Worm (Caenorhabditis elegans) whole organism, early embryonic: Measurements from ENCODE around the gene Y49A10A.2.
A peak's percentile ranks its signal among the peaks of the same experiment; 100 is the strongest.

Experiments used
- B0310.2 ChIP-seq: sonication (generic microtip); optimal IDR thresholded peaks from 2 replicates; lab custom pipeline; 2016; ENCODE audit warnings: mild to moderate bottlenecking, missing genetic modification characterization, missing compliant biosample characterization
- F13C5.2 ChIP-seq: sonication (generic microtip); optimal IDR thresholded peaks from 2 replicates; lab custom pipeline; 2017; ENCODE audit warnings: mild to moderate bottlenecking, missing genetic modification characterization, inconsistent platforms, missing compliant biosample characterization
- aly-1 ChIP-seq: sonication (generic microtip); optimal IDR thresholded peaks from 2 replicates; lab custom pipeline; 2016; ENCODE audit warnings: missing genetic modification characterization, missing compliant biosample characterization
- ama-1 ChIP-seq: fragments of 150-350 bp; optimal IDR thresholded peaks from 2 replicates; lab custom pipeline; 2014
- ceh-13 ChIP-seq: fragments of 200-800 bp; sonication (Bioruptor generic); optimal IDR thresholded peaks from 2 replicates; lab custom pipeline; 2018; ENCODE audit warnings: mild to moderate bottlenecking, missing genetic modification characterization, missing compliant biosample characterization
- ceh-36 ChIP-seq: sonication (generic microtip); optimal IDR thresholded peaks from 2 replicates; lab custom pipeline; 2016; ENCODE audit warnings: missing genetic modification characterization, inconsistent platforms, missing compliant biosample characterization
- ets-7 ChIP-seq: sonication (generic microtip); optimal IDR thresholded peaks from 2 replicates; lab custom pipeline; 2016; ENCODE audit warnings: missing genotype, missing genetic modification characterization, missing compliant biosample characterization
- flt-1 ChIP-seq: fragments of 200-800 bp; sonication (Bioruptor generic); IDR thresholded peaks from 2 replicates; pipeline ENCODE4 v1.3.6; 2022; ENCODE audit warnings: missing genetic modification characterization, missing compliant biosample characterization
- hmbx-1 ChIP-seq: sonication (generic microtip); optimal IDR thresholded peaks from 2 replicates; lab custom pipeline; 2016; ENCODE audit warnings: mild to moderate bottlenecking, missing genetic modification characterization, missing compliant biosample characterization
- hmg-4 ChIP-seq: fragments of 200-800 bp; sonication (Bioruptor generic); optimal IDR thresholded peaks from 2 replicates; lab custom pipeline; 2018; ENCODE audit warnings: mild to moderate bottlenecking, missing genetic modification characterization, missing compliant biosample characterization
- hnd-1 ChIP-seq: sonication (generic microtip); optimal IDR thresholded peaks from 2 replicates; lab custom pipeline; 2016; ENCODE audit warnings: missing genetic modification characterization, missing compliant biosample characterization
- pes-1 ChIP-seq: fragments of 200-800 bp; sonication (Bioruptor generic); IDR thresholded peaks from 2 replicates; pipeline ENCODE4 v1.3.6; 2022; ENCODE audit warnings: missing genetic modification reagents, missing genetic modification characterization, missing compliant biosample characterization
- scrt-1 ChIP-seq: fragments of 200-800 bp; sonication (Bioruptor generic); IDR thresholded peaks from 2 replicates; pipeline ENCODE4 v1.3.6; 2022; ENCODE audit warnings: missing genetic modification characterization, missing compliant biosample characterization
- sea-1 ChIP-seq: fragments of 200-800 bp; sonication (Bioruptor generic); conservative IDR thresholded peaks from 2 replicates; pipeline ENCODE4 v1.3.6; 2022; ENCODE audit warnings: missing genetic modification characterization, missing compliant biosample characterization
- tbx-11 ChIP-seq: fragments of 200-800 bp; sonication (Bioruptor generic); IDR thresholded peaks from 2 replicates; pipeline ENCODE4 v1.3.6; 2022; ENCODE audit warnings: missing genetic modification characterization, missing compliant biosample characterization
- tbx-37 ChIP-seq: fragments of 200-800 bp; sonication (Bioruptor generic); conservative IDR thresholded peaks from 2 replicates; pipeline ENCODE4 v1.3.6; 2022; ENCODE audit warnings: missing genetic modification reagents, missing genetic modification characterization, missing compliant biosample characterization
- tra-4 ChIP-seq: sonication (generic microtip); optimal IDR thresholded peaks from 2 replicates; lab custom pipeline; 2017; ENCODE audit warnings: missing genetic modification characterization, missing compliant biosample characterization

Y49A10A.2 gene

DNA sequence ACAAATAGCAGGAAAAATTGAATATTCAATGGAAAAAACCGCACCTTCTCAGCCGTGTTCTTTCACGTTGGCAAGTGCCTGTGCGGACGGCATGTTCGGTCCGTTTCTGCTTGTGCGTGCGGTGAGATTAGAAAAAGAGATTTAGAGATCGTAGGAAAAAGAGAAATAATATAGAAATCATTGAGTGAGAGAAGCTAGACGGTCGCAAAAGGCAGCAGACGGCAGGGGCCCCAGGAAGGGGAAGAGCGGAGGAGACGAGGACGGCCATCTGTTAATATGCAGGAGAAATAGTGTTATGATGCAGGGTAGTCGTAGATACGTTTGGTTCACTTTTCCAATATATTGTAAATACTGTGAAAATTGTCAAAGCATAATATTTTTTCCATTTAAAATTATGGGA lies at the start of gene Y49A10A.2:
Y49A10A.2 (minus strand) TSS at position 109 of the 400 bp plus-strand sequence.
- TF ChIP-seq tra-4 (tag; lab: Kevin White, UChicago) (no peak), aly-1 (no peak), B0310.2 (tag; lab: Kevin White, UChicago) (no peak), ceh-36 (tag; lab: Kevin White, UChicago) (no peak), sea-1 (GFP tag; lab: Robert Waterston, UW) (peak; percentile 61; the same call in 1 of the 2 replicates), ets-7 (tag; lab: Kevin White, UChicago) (no peak), ceh-13 (no peak), hmg-4 (GFP tag; lab: Kevin White, UChicago) (peak; percentile 73), scrt-1 (GFP tag; lab: Robert Waterston, UW) (no peak), F13C5.2 (peak; percentile 13), tbx-11 (no peak), ama-1 (lab: Kevin White, UChicago) (no peak), hnd-1 (tag; lab: Kevin White, UChicago) (no peak), flt-1 (GFP tag; lab: Robert Waterston, UW) (peak; percentile 17; the same call in 1 of the 2 replicates), tbx-37 (GFP tag; lab: Robert Waterston, UW) (0 out of 2 replicates have a peak, but pooled peaks have one; percentile 20), pes-1 (GFP tag; lab: Robert Waterston, UW) (no peak)

DNA sequence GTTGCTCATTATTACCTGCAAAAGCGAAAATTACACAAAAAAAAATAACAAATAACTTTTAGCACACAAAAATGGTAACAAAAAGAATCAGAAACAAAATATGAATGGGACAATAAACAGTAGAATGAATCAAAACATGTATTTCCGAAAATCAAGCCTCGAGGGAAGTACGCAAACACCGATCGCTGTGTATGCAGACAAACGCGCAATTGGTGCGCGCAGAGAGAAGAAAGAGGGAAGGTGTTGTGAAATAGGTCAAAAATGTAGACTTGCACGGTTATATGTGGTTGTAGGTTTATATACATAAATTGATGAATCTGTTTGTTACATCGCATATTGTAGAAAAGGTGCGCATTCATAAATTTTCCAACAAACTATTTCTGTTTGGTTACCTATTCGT lies 47.3 kb upstream of the Y49A10A.2 start, which contains the start of gene cdk-11.2:
cdk-11.2 (minus strand) TSS at position 23 of the 400 bp plus-strand sequence.
- TF ChIP-seq tbx-11 (no peak), F13C5.2 (peak; percentile 50), flt-1 (GFP tag; lab: Robert Waterston, UW) (0 out of 2 replicates have a peak, but pooled peaks have one; percentile 14)

DNA sequence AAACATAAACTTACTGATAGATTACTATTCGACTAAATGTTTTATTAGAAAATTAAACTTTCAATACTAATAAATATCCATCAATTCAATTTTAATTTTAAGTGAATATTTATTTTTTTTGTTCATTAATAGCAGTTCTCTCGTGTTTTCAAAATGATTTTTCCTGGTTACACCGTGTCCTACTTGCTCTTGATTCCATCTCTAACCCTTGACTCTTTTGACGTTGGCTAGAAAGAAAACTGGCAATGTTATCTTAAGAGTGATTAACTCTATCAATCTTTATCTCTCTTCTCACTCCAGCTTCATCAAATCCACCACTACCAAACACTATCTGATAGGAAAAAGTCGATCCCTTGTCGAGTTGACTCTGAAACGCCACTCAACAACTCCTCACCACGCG lies 40.0 kb upstream of the Y49A10A.2 start, which contains the start of gene acr-8:
acr-8 (plus strand) TSS at position 301 of the 400 bp plus-strand sequence.
- TF ChIP-seq hnd-1 (tag; lab: Kevin White, UChicago) (no peak), tbx-11 (no peak), B0310.2 (tag; lab: Kevin White, UChicago) (no peak), pes-1 (GFP tag; lab: Robert Waterston, UW) (no peak), scrt-1 (GFP tag; lab: Robert Waterston, UW) (no peak), aly-1 (no peak), ama-1 (lab: Kevin White, UChicago) (no peak), tra-4 (tag; lab: Kevin White, UChicago) (no peak), sea-1 (GFP tag; lab: Robert Waterston, UW) (no peak), tbx-37 (GFP tag; lab: Robert Waterston, UW) (no peak), ets-7 (tag; lab: Kevin White, UChicago) (no peak), F13C5.2 (no peak), flt-1 (GFP tag; lab: Robert Waterston, UW) (no peak), hmbx-1 (tag; lab: Kevin White, UChicago) (no peak), ceh-36 (tag; lab: Kevin White, UChicago) (no peak), hmg-4 (GFP tag; lab: Kevin White, UChicago) (no peak), ceh-13 (no peak)

DNA sequence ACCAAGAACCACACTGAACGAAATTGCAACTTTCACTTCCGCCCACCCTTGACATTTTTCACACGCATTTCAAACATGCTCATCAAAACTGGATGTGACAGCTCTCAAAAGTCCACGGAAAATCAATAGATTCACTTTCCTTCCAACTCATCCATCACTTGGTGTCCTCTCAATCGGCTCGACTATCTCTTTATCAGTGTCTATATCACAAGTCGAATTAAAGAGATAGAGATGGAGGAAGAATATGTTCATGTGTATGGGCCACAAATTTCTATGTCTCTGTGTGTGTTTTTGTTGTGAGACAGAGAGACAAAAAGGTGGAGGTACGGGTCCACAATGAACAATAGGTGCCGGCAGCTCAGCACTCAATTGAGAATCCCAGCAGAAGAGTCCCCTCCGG lies 38.1 kb upstream of the Y49A10A.2 start:
- no peak for TF ChIP-seq tbx-37 (GFP tag; lab: Robert Waterston, UW)
- TF ChIP-seq aly-1: no peak
- TF ChIP-seq tbx-11: no peak
- no peak for TF ChIP-seq ceh-13
- TF ChIP-seq hmg-4 (GFP tag; lab: Kevin White, UChicago): no peak
- TF ChIP-seq pes-1 (GFP tag; lab: Robert Waterston, UW): no peak
- no peak for TF ChIP-seq F13C5.2
- no peak for TF ChIP-seq ets-7 (tag; lab: Kevin White, UChicago)
- TF ChIP-seq hnd-1 (tag; lab: Kevin White, UChicago): no peak
- TF ChIP-seq hmbx-1 (tag; lab: Kevin White, UChicago): no peak
- no peak for TF ChIP-seq sea-1 (GFP tag; lab: Robert Waterston, UW)
- no peak for TF ChIP-seq tra-4 (tag; lab: Kevin White, UChicago)
- no peak for TF ChIP-seq ama-1 (lab: Kevin White, UChicago)
- TF ChIP-seq ceh-36 (tag; lab: Kevin White, UChicago): no peak
- no peak for TF ChIP-seq scrt-1 (GFP tag; lab: Robert Waterston, UW)
- no peak for TF ChIP-seq flt-1 (GFP tag; lab: Robert Waterston, UW)
- TF ChIP-seq B0310.2 (tag; lab: Kevin White, UChicago): no peak

DNA sequence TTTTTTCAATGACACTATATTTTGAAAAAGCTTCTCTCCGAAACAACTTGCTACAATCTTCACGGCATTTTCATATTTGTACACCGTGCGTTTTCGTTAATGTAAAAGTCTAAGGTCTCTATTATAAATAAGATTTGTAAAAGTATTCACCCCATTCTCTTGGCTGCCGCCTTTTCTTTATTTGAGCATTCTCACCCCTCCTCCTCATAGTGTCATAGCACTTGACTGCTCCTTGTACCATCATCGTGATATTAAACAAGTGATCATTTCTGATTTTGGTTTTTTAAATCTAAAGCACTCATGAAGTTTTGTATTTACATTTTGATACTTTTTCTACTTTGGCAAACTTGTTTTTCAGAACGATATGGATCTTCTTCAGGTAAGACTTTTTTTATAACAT lies 34.4 kb upstream of the Y49A10A.2 start, which contains the start of gene ZC504.1:
ZC504.1 (plus strand) TSS at position 301 of the 400 bp plus-strand sequence.
- no peak for TF ChIP-seq tra-4 (tag; lab: Kevin White, UChicago)
- TF ChIP-seq ama-1 (lab: Kevin White, UChicago): no peak

DNA sequence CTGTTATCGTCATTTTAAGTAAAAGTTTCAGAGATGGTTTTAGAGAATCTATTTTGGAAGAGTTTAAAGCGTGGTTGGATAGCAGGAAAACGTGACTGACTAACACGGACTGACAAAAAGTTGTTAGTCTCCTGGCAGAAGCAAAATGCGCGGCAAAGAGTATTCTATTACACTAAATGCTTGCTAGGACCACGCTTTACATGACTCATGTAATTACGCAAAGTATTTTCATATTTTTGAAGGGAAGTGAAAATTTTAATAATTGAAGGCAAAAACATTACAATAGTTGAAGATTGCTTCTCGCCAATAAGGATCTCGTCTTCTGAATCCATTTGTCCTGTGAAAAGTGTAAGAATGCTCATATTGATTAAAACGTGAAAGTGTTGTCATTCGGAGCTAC lies 33.7 kb upstream of the Y49A10A.2 start, which contains the start of gene gur-3:
gur-3 (minus strand) TSS at position 101 of the 400 bp plus-strand sequence.
- TF ChIP-seq tra-4 (tag; lab: Kevin White, UChicago) (no peak), hnd-1 (tag; lab: Kevin White, UChicago) (no peak), ceh-36 (tag; lab: Kevin White, UChicago) (no peak), scrt-1 (GFP tag; lab: Robert Waterston, UW) (no peak), tbx-37 (GFP tag; lab: Robert Waterston, UW) (no peak), ama-1 (lab: Kevin White, UChicago) (no peak), tbx-11 (no peak), flt-1 (GFP tag; lab: Robert Waterston, UW) (no peak), hmbx-1 (tag; lab: Kevin White, UChicago) (no peak), sea-1 (GFP tag; lab: Robert Waterston, UW) (no peak)

DNA sequence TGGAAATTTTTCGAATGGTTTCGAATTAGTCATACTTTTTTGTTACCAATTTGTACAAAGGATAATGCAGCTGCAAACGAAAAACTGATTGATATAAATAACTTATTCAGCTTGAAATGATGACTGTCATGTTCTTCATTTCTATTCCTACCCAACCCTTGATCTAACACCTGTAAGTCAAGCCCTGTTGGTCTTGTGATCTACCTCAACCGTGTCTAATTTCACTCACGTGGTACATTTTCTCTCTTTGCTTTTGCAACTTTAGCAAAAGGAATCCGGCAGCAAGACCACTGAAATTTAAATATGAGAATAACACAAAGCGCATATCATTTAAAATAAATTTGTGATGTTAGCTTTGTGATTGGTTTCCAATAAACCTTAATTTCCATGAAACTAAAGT lies 31.6 kb upstream of the Y49A10A.2 start:
- no peak for TF ChIP-seq sea-1 (GFP tag; lab: Robert Waterston, UW)
- TF ChIP-seq hmbx-1 (tag; lab: Kevin White, UChicago): no peak
- TF ChIP-seq hnd-1 (tag; lab: Kevin White, UChicago): no peak
- no peak for TF ChIP-seq F13C5.2
- TF ChIP-seq ets-7 (tag; lab: Kevin White, UChicago): no peak
- no peak for TF ChIP-seq scrt-1 (GFP tag; lab: Robert Waterston, UW)
- no peak for TF ChIP-seq aly-1
- TF ChIP-seq flt-1 (GFP tag; lab: Robert Waterston, UW): no peak
- no peak for TF ChIP-seq ceh-13
- no peak for TF ChIP-seq ceh-36 (tag; lab: Kevin White, UChicago)
- no peak for TF ChIP-seq ama-1 (lab: Kevin White, UChicago)
- no peak for TF ChIP-seq tra-4 (tag; lab: Kevin White, UChicago)
- TF ChIP-seq pes-1 (GFP tag; lab: Robert Waterston, UW): no peak
